Worm (Caenorhabditis elegans) whole organism, L2 larva: Measurements from ENCODE around the gene ZC250.4.

Experiments
- F13H6.1 ChIP-seq: sonication (generic microtip); optimal IDR thresholded peaks from 2 replicates; lab custom pipeline; 2016; ENCODE audit warnings: missing genetic modification characterization, missing compliant biosample characterization
- aly-2 ChIP-seq: fragments of 150-350 bp; optimal IDR thresholded peaks from 2 replicates; lab custom pipeline; 2014; ENCODE audit warnings: missing biosample characterization, missing genetic modification characterization
- elt-3 ChIP-seq: sonication (generic microtip); optimal IDR thresholded peaks from 2 replicates; lab custom pipeline; 2017; ENCODE audit warnings: missing biosample characterization, missing genetic modification characterization
- lin-13 ChIP-seq: fragments of 150-350 bp; optimal IDR thresholded peaks from 2 replicates; lab custom pipeline; 2014; ENCODE audit warnings: missing biosample characterization, missing genetic modification reagents, missing genetic modification characterization
- nhr-12 ChIP-seq: fragments of 150-350 bp; optimal IDR thresholded peaks from 2 replicates; lab custom pipeline; 2014; ENCODE audit warnings: missing biosample characterization, missing genetic modification characterization
- nhr-237 ChIP-seq: fragments of 150-350 bp; optimal IDR thresholded peaks from 2 replicates; lab custom pipeline; 2014; ENCODE audit warnings: missing biosample characterization, missing genetic modification characterization
- skn-1 ChIP-seq: sonication (generic microtip); optimal IDR thresholded peaks from 2 replicates; lab custom pipeline; 2017; ENCODE audit warnings: missing biosample characterization, missing genetic modification characterization

DNA sequence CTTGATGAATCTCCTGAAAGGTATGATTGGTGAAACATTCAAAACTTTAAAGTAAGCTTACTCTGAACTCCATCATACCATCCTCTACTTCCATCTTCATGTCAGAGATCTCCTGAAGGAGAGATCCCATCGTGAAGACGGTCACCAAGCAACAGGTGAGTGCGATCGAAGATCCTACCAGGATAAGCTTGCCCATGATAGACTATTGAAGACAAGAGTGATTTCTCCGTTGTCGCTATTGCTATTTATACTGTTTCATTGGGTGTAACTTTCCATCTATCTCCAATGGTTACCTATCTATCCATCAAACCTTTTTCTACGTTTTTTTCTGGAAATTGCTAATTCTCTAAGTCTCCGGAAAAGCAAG, 23.7 kb upstream of the ZC250.4 start, which contains the start of gene col-140:
- TF ChIP-seq lin-13: no peak
- TF ChIP-seq elt-3 (tag; lab: Kevin White, UChicago): no peak
- TF ChIP-seq nhr-12 (tag; lab: Kevin White, UChicago): no peak
- no peak for TF ChIP-seq nhr-237 (tag; lab: Kevin White, UChicago)
- no peak for TF ChIP-seq F13H6.1 (tag; lab: Kevin White, UChicago)
- no peak for TF ChIP-seq skn-1
- TF ChIP-seq aly-2 (tag; lab: Kevin White, UChicago): no peak
